Fruit fly (Drosophila melanogaster) Kc167 (cell line): ENCODE results near the gene Mink.

ENCODE experiments used
- Myc ChIP-seq: fragments of >200 bp; optimal IDR thresholded peaks from 2 replicates; lab custom pipeline; 2017; ENCODE audit warnings: missing external identifiers
- Sin3A ChIP-seq: fragments of >200 bp; optimal IDR thresholded peaks from 2 replicates; lab custom pipeline; 2018; ENCODE audit warnings: missing external identifiers
- h ChIP-seq: fragments of >200 bp; optimal IDR thresholded peaks from 3 replicates; lab custom pipeline; 2018; ENCODE audit warnings: missing external identifiers
- insv ChIP-seq: fragments of >200 bp; optimal IDR thresholded peaks from 3 replicates; lab custom pipeline; 2018; ENCODE audit warnings: missing external identifiers
- psq ChIP-seq: fragments of >200 bp; optimal IDR thresholded peaks from 2 replicates; lab custom pipeline; 2017; ENCODE audit warnings: missing external identifiers
- ttk ChIP-seq: sonication (Bioruptor generic); optimal IDR thresholded peaks from 2 replicates; lab custom pipeline; 2017; ENCODE audit warnings: missing external identifiers

Mink gene

DNA sequence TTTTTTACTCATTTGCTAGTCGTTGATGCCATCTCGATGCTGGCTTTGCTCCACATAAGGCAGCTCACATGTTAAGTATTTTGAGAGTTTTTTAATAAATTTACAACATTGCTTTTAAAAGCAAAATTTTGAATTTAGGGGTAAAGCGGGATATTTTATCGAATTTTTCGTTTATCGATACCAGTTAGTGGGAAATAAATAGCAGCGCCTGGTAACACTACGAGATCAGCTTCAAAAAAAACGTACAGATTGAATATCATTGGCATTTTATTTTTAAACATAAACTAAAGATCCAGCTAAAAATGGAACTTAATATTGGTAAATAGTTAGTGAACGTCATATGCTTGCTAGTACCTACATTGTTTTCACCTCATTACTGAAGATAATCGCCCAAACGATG lies at the start of gene Mink:
TSS of gene Mink (plus strand) at position 204 of the 400 bp plus-strand sequence.
- no peak for TF ChIP-seq insv
- no peak for TF ChIP-seq Myc (lab: Kevin White, UChicago)
- TF ChIP-seq Sin3A, result no peak
- TF ChIP-seq h (lab: Kevin White, UChicago), result no peak
- TF ChIP-seq ttk (lab: Kevin White, UChicago), result no peak
- no peak for TF ChIP-seq psq (lab: Kevin White, UChicago)

DNA sequence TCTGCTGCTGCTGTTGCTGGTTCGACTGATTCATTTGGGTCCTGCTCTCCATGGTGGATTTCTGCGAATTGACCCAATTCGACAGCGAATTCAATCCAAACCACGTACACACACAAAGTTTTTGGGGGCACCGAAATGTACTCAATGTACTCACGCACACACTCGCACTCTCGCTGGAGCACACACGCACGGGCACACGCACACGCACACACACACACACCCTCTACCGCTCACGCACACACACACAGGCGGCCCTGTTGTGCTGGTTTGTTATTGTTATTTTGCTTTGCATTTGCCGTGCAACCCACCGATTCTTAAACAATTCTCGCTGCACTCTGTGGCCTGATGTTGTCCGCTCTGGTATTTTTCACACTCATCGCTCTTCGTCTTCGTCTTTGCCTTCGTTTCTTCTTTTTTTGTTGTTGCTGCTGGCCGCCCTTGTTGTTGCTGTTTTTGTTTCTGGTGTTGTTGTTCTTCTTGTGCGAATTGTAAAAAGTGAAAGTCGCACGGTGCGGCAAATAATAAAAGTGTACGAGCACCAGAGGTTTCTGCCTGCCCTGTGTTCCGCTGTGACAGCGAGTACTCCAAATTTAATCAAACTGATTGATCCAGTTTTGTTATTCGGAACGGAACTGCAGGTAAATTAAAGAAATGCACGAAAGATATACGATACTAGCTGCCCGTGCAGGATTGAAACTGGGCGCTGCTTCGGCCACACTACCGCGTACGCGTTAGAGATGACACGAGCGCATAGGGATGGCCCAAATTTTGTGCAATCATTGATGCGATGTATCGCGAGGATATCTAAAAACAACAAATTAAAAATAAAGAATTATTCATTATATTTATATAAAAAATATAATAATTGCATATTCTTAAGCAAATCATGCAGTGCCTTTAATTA lies 46.1 kb upstream of the Mink start, which contains the start of gene CG3744:
TSS of gene CG3744 (minus strand) at position 716 of the 904 bp plus-strand sequence.
- TF ChIP-seq ttk (lab: Kevin White, UChicago), result no peak
- TF ChIP-seq h (lab: Kevin White, UChicago), result no peak
- no peak for TF ChIP-seq psq (lab: Kevin White, UChicago)
- no peak for TF ChIP-seq Sin3A
- TF ChIP-seq Myc (lab: Kevin White, UChicago), result no peak
- TF ChIP-seq insv, result no peak

DNA sequence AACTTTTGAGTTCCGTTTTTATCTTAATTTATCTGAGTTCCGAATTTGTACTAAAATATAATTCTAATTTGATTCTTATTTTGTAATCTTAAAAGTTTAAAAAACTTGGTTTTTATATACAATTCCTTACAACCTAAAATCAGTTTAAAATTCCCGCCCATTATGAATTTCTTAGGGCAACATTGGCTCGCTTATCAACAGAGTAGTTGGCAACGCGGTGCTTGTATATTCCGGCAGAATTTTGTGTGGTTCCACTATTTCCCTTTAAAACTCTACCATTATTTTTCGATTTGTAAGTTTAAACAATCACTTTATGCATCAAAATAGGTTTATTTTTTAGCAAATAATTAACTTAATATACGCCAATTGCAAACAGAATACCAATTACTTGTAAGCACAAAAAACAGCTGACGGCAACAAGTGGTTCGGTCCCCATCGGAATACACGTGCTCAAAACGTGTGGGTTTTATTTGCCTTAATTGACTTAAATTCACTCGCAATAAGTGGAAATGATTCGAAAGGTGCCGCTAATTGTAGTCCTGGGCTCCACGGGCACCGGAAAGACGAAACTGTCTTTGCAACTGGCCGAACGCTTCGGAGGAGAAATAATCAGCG lies 45.3 kb upstream of the Mink start, which contains the start of the genes CG11089 and CG31381:
TSS of gene CG11089 (plus strand) at position 203 of the 615 bp plus-strand sequence.
TSS of gene CG31381 (plus strand) at position 203 of the 615 bp plus-strand sequence.
- TF ChIP-seq Myc (lab: Kevin White, UChicago) (no peak), psq (lab: Kevin White, UChicago) (no peak), insv (no peak), h (lab: Kevin White, UChicago) (no peak), ttk (lab: Kevin White, UChicago) (no peak), Sin3A (no peak)

DNA sequence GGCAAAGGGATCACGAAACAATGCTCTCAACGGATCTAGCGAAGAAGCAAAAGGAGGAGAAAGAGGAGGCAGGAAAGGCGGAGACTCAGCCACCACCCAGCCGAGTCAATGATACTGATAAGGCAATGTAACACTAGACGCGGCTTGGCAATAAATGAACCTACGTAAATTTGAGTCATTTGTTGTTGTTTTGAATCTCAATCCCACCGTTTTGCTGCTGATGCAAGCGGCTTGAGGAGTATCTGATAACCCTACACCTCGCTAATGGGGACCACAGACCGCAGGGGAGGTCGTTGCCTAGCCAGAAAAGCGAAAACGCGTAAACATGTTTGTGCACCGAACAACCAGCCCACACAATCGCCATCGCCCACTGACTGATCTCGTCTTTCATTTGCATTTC lies 43.6 kb upstream of the Mink start:
- TF ChIP-seq insv (no peak), Myc (lab: Kevin White, UChicago) (no peak), Sin3A (no peak), ttk (lab: Kevin White, UChicago) (no peak), psq (lab: Kevin White, UChicago) (no peak), h (lab: Kevin White, UChicago) (no peak)

DNA sequence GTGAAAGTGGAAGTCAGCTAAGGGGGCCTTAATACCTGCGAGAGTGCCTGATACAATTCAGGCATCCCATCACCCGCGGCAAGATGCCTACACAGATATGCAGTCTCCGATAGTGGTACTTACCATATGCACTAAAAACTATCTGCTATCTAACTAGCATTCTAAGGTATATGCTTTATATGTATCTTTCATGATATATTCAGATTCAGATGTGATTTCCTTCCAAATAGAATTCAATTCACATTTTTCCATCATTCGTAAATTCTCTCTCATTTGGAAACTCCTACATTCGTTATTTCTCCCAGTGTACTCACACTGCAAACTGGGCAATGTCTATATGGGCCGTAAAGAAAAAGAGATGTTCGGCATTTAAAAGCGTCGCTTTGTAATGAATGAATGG lies 35.8 kb upstream of the Mink start:
- no peak for TF ChIP-seq insv
- no peak for TF ChIP-seq Myc (lab: Kevin White, UChicago)
- no peak for TF ChIP-seq Sin3A

DNA sequence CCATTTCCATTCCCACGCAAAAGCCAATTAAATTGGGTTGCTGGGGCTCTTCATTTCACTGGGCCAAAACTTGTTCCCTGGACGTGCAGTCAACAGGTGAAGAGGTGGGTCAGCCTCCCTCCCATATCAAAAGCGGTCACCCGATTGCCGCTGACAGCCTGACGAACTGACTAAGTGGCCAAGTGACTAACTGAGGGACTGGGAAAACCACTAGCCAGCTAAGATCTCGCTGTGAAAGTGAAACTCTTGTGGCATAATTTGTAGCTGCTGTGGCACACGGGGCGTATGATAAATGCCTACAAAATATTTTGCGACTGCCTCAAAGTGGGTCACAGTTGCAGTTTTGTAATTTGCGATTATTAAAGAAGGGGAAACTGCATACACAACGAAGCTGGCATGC lies 33.9 kb upstream of the Mink start:
- TF ChIP-seq Myc (lab: Kevin White, UChicago) (no peak), psq (lab: Kevin White, UChicago) (no peak), Sin3A (no peak), insv (no peak), ttk (lab: Kevin White, UChicago) (no peak), h (lab: Kevin White, UChicago) (no peak)

DNA sequence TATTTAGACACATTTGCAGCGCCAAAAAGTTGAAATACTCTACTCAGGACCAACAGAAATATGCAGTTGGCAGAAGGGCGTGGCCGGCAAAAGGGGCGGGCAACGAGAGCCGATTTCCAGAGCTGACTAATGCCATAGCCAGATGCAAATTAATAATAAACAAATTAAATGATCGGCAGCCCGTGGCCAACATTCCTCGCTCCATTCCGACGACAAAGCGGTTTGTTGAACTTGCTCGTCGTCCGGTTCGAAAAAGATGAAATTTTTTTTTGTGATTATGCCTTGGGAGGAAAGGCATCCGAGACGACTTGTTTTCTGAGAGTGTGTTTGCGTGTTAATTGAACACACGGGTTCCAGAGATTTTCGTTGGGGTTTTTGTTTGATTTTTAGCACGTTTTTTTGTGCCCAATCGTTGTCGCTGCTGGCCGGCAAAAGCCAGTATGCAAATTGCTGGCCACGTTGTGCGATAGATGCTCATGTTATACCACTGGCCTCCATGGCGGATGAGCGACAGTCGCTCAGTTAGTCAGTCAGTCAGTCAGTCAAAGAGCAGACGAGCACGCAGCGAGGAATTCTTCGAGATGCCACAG lies 32.9 kb upstream of the Mink start:
- TF ChIP-seq psq (lab: Kevin White, UChicago) (no peak), h (lab: Kevin White, UChicago) (no peak), Sin3A (no peak), Myc (lab: Kevin White, UChicago) (no peak), ttk (lab: Kevin White, UChicago) (no peak), insv (no peak)

DNA sequence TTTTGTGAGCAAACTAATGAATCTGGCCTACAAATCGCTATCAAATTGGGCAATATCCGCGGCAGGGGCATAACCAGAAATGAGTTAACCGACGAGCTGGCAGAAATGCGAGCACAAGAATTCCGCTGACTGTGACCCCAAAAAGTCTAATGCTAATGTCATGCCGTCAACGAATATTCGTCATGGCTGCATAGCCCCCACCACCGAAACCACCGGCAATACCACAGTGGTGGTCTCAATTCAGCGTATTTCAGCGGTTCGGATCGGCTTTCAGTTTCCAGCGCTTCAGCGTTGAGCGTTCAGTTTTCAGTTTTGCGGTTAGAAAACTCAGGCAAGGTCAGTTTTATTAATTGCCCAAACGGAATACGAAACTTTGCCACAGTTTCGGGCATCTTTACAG lies 32.1 kb upstream of the Mink start:
- TF ChIP-seq Myc (lab: Kevin White, UChicago) (no peak), h (lab: Kevin White, UChicago) (no peak), psq (lab: Kevin White, UChicago) (no peak), insv (no peak), ttk (lab: Kevin White, UChicago) (no peak), Sin3A (no peak)

DNA sequence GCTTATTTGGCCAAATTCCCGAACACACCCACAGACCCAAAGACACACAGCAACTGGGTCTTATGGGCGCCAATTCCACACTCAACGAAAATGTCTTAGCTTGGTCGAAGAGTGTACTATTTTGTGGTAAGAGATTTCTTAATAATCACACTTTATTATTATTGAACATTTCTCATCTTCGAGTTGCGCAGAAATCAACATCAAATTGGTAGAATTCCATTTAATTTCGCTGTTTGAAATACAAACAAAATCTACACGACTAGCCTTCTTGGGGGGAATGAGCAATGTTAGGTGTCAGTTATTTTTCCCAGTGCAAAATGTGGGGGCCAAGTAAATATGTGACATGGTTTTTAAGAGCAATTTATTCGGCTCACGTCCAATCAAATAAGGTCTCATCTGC lies 31.4 kb upstream of the Mink start:
- TF ChIP-seq h (lab: Kevin White, UChicago) (no peak), insv (no peak), Sin3A (no peak)

DNA sequence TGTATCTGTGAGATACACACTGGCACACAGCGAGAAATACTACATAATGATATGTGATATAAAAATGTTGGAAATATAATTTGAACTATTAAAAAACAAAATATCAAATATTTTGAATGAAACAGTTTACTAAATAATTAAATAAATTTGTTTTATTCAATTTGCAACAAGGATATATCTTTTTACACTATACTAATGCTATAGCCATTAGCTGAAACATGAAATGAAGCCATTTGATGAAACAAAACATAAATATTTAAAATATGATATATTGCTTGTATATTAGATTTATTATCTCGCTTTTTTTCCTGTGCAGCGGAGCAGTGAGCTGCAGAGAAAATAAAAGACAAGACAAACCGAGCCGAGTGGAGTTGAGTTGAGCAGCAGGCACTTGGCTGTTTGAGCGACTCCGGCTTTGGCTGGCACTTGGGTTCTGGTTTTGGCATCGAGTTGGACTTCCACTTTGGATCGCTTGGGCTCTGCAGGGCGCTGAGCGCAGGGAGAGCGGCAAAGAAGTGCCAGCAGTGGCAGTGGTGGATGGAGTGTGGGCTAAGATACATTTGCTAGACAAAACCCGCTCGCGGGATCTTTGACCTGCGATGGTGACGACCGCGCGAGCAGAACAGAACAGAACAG lies 28.8 kb upstream of the Mink start:
- TF ChIP-seq Myc (lab: Kevin White, UChicago) (no peak), h (lab: Kevin White, UChicago) (no peak), Sin3A (no peak), ttk (lab: Kevin White, UChicago) (no peak), psq (lab: Kevin White, UChicago) (no peak), insv (no peak)

DNA sequence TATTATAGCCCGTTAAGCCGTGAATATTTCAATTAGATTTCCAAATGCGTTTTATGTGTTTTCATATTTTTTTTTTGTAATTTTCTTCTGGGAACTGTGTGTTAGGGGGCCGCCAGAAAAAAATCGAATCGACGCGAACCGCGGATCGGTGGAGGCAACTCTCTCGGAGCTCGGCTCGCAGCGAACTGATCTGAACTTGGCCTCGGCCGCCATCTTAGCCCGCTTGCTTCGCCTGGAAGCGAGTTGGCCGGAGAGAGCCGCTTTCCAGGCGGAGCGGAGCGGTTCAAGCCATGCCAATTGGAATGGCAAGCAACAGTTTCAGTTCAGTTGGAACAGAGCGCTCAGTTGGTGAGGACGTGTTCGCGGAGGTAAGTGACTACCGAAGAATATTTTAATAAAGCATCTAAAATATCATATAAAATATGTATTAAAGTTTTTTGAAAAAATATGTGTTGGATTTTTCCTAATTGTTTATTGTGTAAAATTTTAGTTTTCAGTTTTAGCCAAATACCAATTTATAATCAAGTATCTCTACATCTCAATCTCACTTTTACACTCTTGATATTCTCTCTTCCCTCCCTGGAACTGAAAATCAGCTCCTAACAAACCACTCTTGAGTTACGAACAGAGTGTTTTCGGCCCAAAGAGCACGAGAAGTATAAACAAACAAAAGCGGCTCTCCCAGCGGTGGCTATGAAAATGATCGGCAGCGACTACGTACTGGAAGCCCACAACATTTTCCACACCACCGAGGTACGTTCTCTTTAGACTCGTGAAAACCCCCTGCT lies 27.7 kb upstream of the Mink start, which contains the start of the genes CG31121 and CG11069:
TSS of gene CG31121 (minus strand) at position 187 of the 788 bp plus-strand sequence.
TSS of gene CG11069 (plus strand) at position 324 of the 788 bp plus-strand sequence.
- TF ChIP-seq h (lab: Kevin White, UChicago) (no peak), insv (no peak), Sin3A (no peak), psq (lab: Kevin White, UChicago) (no peak), ttk (lab: Kevin White, UChicago) (no peak), Myc (lab: Kevin White, UChicago) (no peak)
